Worm (Caenorhabditis elegans): ENCODE results near the gene clec-260.

ce11 chrV:19946529-19946928, 39.6 kb downstream of the clec-260 start, which contains the start of gene dhs-24:
- TF ChIP-seq nfya-1 (tag; optimal IDR thresholded peaks at IDR 0.05) (no peak), pha-4 (tag; optimal IDR thresholded peaks at IDR 0.05) (no peak), syd-9 (tag; optimal IDR thresholded peaks at IDR 0.05) (no peak), nhr-11 (tag; optimal IDR thresholded peaks at IDR 0.05) (no peak), F13H6.1 (tag; optimal IDR thresholded peaks at IDR 0.05) (no peak), pax-1 (tag; optimal IDR thresholded peaks at IDR 0.05) (no peak)
